Worm (Caenorhabditis elegans) whole organism, young adult: Measurements from ENCODE around the gene C14B9.3.

ENCODE experiments used
- B0035.1 ChIP-seq: sonication (generic microtip); optimal IDR thresholded peaks from 2 replicates; lab custom pipeline; 2016; ENCODE audit warnings: missing genetic modification characterization, mild to moderate bottlenecking, missing compliant biosample characterization, missing genotype, missing genetic modification reagents
- B0336.3 ChIP-seq: fragments of 200-800 bp; sonication (Bioruptor generic); IDR thresholded peaks from 2 replicates; pipeline ENCODE4 v1.3.6; 2022; ENCODE audit warnings: missing genetic modification characterization, missing compliant biosample characterization
- C17E4.6 ChIP-seq: fragments of 200-800 bp; sonication (Bioruptor generic); IDR thresholded peaks from 2 replicates; pipeline ENCODE4 v1.3.6; 2022; ENCODE audit warnings: missing genetic modification reagents, missing genetic modification characterization, missing compliant biosample characterization
- D2030.7 ChIP-seq: fragments of 200-800 bp; sonication (Bioruptor generic); IDR thresholded peaks from 2 replicates; pipeline ENCODE4 v1.3.6; 2022; ENCODE audit warnings: missing genetic modification reagents, missing genetic modification characterization, missing compliant biosample characterization
- F22D6.2 ChIP-seq: sonication (generic microtip); optimal IDR thresholded peaks from 2 replicates; lab custom pipeline; 2016; ENCODE audit warnings: mild to moderate bottlenecking, missing genetic modification characterization, missing compliant biosample characterization
- F33H1.4 ChIP-seq: fragments of 200-800 bp; sonication (Bioruptor generic); IDR thresholded peaks from 2 replicates; pipeline ENCODE4 v1.3.6; 2022; ENCODE audit warnings: missing genetic modification reagents, missing genetic modification characterization, missing compliant biosample characterization
- F37B4.10 ChIP-seq: fragments of 200-800 bp; sonication (Bioruptor generic); IDR thresholded peaks from 2 replicates; pipeline ENCODE4 v1.3.6; 2022; ENCODE audit warnings: missing genetic modification characterization, missing compliant biosample characterization
- F39B2.1 ChIP-seq: fragments of 200-800 bp; sonication (Bioruptor generic); IDR thresholded peaks from 2 replicates; pipeline ENCODE4 v1.3.6; 2022; ENCODE audit warnings: missing genetic modification reagents, missing genetic modification characterization, missing compliant biosample characterization
- F57A8.1 ChIP-seq: fragments of 200-800 bp; sonication (Bioruptor generic); optimal IDR thresholded peaks from 2 replicates; lab custom pipeline; 2018; ENCODE audit warnings: mild to moderate bottlenecking, missing genetic modification characterization, moderate library complexity, missing compliant biosample characterization
- F57C9.4 ChIP-seq: sonication (generic microtip); optimal IDR thresholded peaks from 2 replicates; lab custom pipeline; 2017; ENCODE audit warnings: mild to moderate bottlenecking, missing genetic modification characterization, missing compliant biosample characterization
- K11D2.4 ChIP-seq: fragments of 200-800 bp; sonication (Bioruptor generic); IDR thresholded peaks from 2 replicates; pipeline ENCODE4 v1.3.6; 2022; ENCODE audit warnings: missing genetic modification reagents, missing genetic modification characterization, missing compliant biosample characterization
- T07F8.4 ChIP-seq: sonication (generic microtip); optimal IDR thresholded peaks from 2 replicates; lab custom pipeline; 2016; ENCODE audit warnings: mild to moderate bottlenecking, missing genetic modification characterization, moderate library complexity, missing compliant biosample characterization
- T26A5.8 ChIP-seq: sonication (generic microtip); optimal IDR thresholded peaks from 2 replicates; lab custom pipeline; 2016; ENCODE audit warnings: missing genetic modification characterization, missing compliant biosample characterization
- Y79H2A.3 ChIP-seq: fragments of 200-800 bp; sonication (Bioruptor generic); conservative IDR thresholded peaks from 2 replicates; pipeline ENCODE4 v1.3.6; 2022; ENCODE audit warnings: missing genetic modification reagents, missing genetic modification characterization, missing compliant biosample characterization
- Y95B8A.8 ChIP-seq: fragments of 200-800 bp; sonication (Bioruptor generic); IDR thresholded peaks from 2 replicates; pipeline ENCODE4 v1.3.6; 2022; ENCODE audit warnings: missing genetic modification reagents, missing genetic modification characterization, missing compliant biosample characterization
- ama-1 ChIP-seq, 3 experiments: fragments of 150-350 bp in 1 of 3; sonication (generic microtip) in 2 of 3; optimal IDR thresholded peaks; 2 replicates each; lab custom pipeline; 2014 to 2018; ENCODE audit warnings: missing biosample characterization in 2 of 3, missing genetic modification characterization in 2 of 3, missing genetic modification reagents in 2 of 3
- attf-6 ChIP-seq: fragments of 200-800 bp; sonication (Bioruptor generic); IDR thresholded peaks from 2 replicates; pipeline ENCODE4 v1.3.6; 2022; ENCODE audit warnings: missing genetic modification reagents, missing genetic modification characterization, missing compliant biosample characterization
- bed-1 ChIP-seq: fragments of 200-800 bp; sonication (Bioruptor generic); IDR thresholded peaks from 2 replicates; pipeline ENCODE4 v1.3.6; 2022; ENCODE audit warnings: missing genetic modification reagents, missing genetic modification characterization, missing compliant biosample characterization
- ceh-40 ChIP-seq: fragments of 200-800 bp; sonication (Bioruptor generic); IDR thresholded peaks from 2 replicates; pipeline ENCODE4 v1.3.6; 2022; ENCODE audit warnings: missing genetic modification characterization, missing compliant biosample characterization
- ceh-91 ChIP-seq: fragments of 200-800 bp; sonication (Bioruptor generic); IDR thresholded peaks from 2 replicates; pipeline ENCODE4 v1.3.6; 2022; ENCODE audit warnings: missing genetic modification reagents, missing genetic modification characterization, missing compliant biosample characterization
- dpl-1 ChIP-seq: fragments of 150-350 bp; optimal IDR thresholded peaks from 2 replicates; lab custom pipeline; 2014; ENCODE audit warnings: missing biosample characterization, missing genetic modification reagents, missing genetic modification characterization
- efl-1 ChIP-seq: fragments of 150-350 bp; optimal IDR thresholded peaks from 2 replicates; lab custom pipeline; 2014; ENCODE audit warnings: missing biosample characterization, missing genetic modification reagents, missing genetic modification characterization
- ekl-4 ChIP-seq: fragments of 200-800 bp; sonication (Bioruptor generic); IDR thresholded peaks from 2 replicates; pipeline ENCODE4 v1.3.6; 2022; ENCODE audit warnings: missing genetic modification reagents, missing genetic modification characterization, missing compliant biosample characterization
- ets-4 ChIP-seq: fragments of 200-800 bp; sonication (Bioruptor generic); optimal IDR thresholded peaks from 2 replicates; lab custom pipeline; 2018; ENCODE audit warnings: mild to moderate bottlenecking, missing genetic modification characterization, missing compliant biosample characterization
- fkh-3 ChIP-seq: sonication (generic microtip); optimal IDR thresholded peaks from 2 replicates; lab custom pipeline; 2016; ENCODE audit warnings: mild to moderate bottlenecking, missing genetic modification characterization, missing compliant biosample characterization
- him-1 ChIP-seq: sonication (generic microtip); optimal IDR thresholded peaks from 2 replicates; lab custom pipeline; 2016; ENCODE audit warnings: missing genotype, missing genetic modification reagents, missing genetic modification characterization, missing compliant biosample characterization
- hmg-1.2 ChIP-seq: fragments of 200-800 bp; sonication (Bioruptor generic); IDR thresholded peaks from 2 replicates; pipeline ENCODE4 v1.3.6; 2022; ENCODE audit warnings: missing genetic modification reagents, missing genetic modification characterization, missing compliant biosample characterization
- lin-54 ChIP-seq: fragments of 200-800 bp; sonication (Bioruptor generic); optimal IDR thresholded peaks from 2 replicates; lab custom pipeline; 2018; ENCODE audit warnings: mild to moderate bottlenecking, missing genetic modification characterization, missing compliant biosample characterization
- lir-1 ChIP-seq: fragments of 200-800 bp; sonication (Bioruptor generic); conservative IDR thresholded peaks from 2 replicates; pipeline ENCODE4 v1.3.6; 2022; ENCODE audit warnings: missing genetic modification reagents, missing genetic modification characterization, missing compliant biosample characterization
- lsl-1 ChIP-seq: fragments of 200-800 bp; sonication (Bioruptor generic); optimal IDR thresholded peaks from 2 replicates; lab custom pipeline; 2018; ENCODE audit warnings: mild to moderate bottlenecking, missing genetic modification characterization, moderate library complexity, missing compliant biosample characterization
- madf-3 ChIP-seq: fragments of 200-800 bp; sonication (Bioruptor generic); IDR thresholded peaks from 2 replicates; pipeline ENCODE4 v1.3.6; 2022; ENCODE audit warnings: missing genetic modification reagents, missing genetic modification characterization, missing compliant biosample characterization
- madf-6 ChIP-seq: fragments of 200-800 bp; sonication (Bioruptor generic); IDR thresholded peaks from 2 replicates; pipeline ENCODE4 v1.3.6; 2022; ENCODE audit warnings: missing genetic modification reagents, missing genetic modification characterization, missing compliant biosample characterization
- nhr-179 ChIP-seq: sonication (generic microtip); optimal IDR thresholded peaks from 2 replicates; lab custom pipeline; 2016; ENCODE audit warnings: mild to moderate bottlenecking, missing genetic modification characterization, missing compliant biosample characterization
- nhr-27 ChIP-seq: fragments of 200-800 bp; sonication (Bioruptor generic); optimal IDR thresholded peaks from 2 replicates; lab custom pipeline; 2018; ENCODE audit warnings: mild to moderate bottlenecking, missing genetic modification characterization, moderate library complexity, missing compliant biosample characterization
- sea-2 ChIP-seq: fragments of 200-800 bp; sonication (Bioruptor generic); IDR thresholded peaks from 2 replicates; pipeline ENCODE4 v1.3.6; 2022; ENCODE audit warnings: missing genetic modification characterization, missing compliant biosample characterization
- snpc-4 ChIP-seq, 5 experiments: fragments of 150-350 bp in 1 of 5; sonication (generic microtip) in 4 of 5; optimal IDR thresholded peaks; 2 replicates each; lab custom pipeline; 2014 to 2018; ENCODE audit warnings: missing genetic modification characterization in 5 of 5, missing biosample characterization in 3 of 5, antibody characterized with exemption in 2 of 5, mild to moderate bottlenecking in 2 of 5, missing compliant biosample characterization in 2 of 5, missing genotype in 2 of 5, moderate library complexity in 2 of 5, missing genetic modification reagents in 1 of 5
- sptf-2 ChIP-seq: fragments of 200-800 bp; sonication (Bioruptor generic); optimal IDR thresholded peaks from 2 replicates; lab custom pipeline; 2018; ENCODE audit warnings: mild to moderate bottlenecking, missing genetic modification characterization, missing compliant biosample characterization
- tbp1 ChIP-seq: fragments of 200-800 bp; sonication (Bioruptor generic); optimal IDR thresholded peaks from 2 replicates; lab custom pipeline; 2018; ENCODE audit warnings: mild to moderate bottlenecking, missing genetic modification characterization, missing compliant biosample characterization
- tbx-9 ChIP-seq: sonication (generic microtip); optimal IDR thresholded peaks from 2 replicates; lab custom pipeline; 2016; ENCODE audit warnings: borderline replicate concordance, missing genetic modification characterization, inconsistent platforms, missing compliant biosample characterization
- unc-62 ChIP-seq: fragments of 150-350 bp; optimal IDR thresholded peaks from 2 replicates; lab custom pipeline; 2014; ENCODE audit warnings: missing biosample characterization, missing genetic modification reagents, missing genetic modification characterization
- xnd-1 ChIP-seq: sonication (generic microtip); optimal IDR thresholded peaks from 2 replicates; lab custom pipeline; 2016; ENCODE audit warnings: missing genotype, missing genetic modification reagents, missing genetic modification characterization, missing compliant biosample characterization
- zfh-2 ChIP-seq: fragments of 200-800 bp; sonication (Bioruptor generic); conservative IDR thresholded peaks from 2 replicates; pipeline ENCODE4 v1.3.6; 2022; ENCODE audit warnings: missing genetic modification reagents, missing genetic modification characterization, missing compliant biosample characterization
- ztf-3 ChIP-seq: fragments of 200-800 bp; sonication (Bioruptor generic); optimal IDR thresholded peaks from 2 replicates; lab custom pipeline; 2018; ENCODE audit warnings: mild to moderate bottlenecking, missing genetic modification characterization, missing compliant biosample characterization
- ztf-6 ChIP-seq: fragments of 200-800 bp; sonication (Bioruptor generic); IDR thresholded peaks from 2 replicates; pipeline ENCODE4 v1.3.6; 2022; ENCODE audit warnings: missing genetic modification reagents, missing genetic modification characterization, missing compliant biosample characterization

The C14B9.3 gene

DNA sequence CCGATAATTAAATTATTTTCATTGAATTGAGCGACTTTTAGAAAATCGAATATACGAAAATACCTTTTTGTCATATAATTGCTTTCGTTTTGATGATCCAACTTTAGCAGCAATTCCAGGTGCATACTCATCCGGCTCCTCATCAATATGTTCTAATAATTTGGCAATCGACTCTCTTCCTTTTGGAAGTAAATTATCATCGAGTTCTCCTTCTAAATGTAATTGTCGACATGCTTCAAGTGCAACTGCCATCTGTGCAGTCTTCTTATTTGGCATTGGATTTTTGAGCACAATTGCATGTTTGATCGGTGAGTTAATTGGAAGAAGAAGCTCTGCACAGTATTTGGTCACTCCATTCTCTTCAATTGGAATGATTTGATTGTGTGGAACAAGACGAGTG is 31.4 kb upstream of the C14B9.3 start (continued):
- no peak for TF ChIP-seq ceh-40 (GFP tag; lab: Robert Waterston, UW)
- no peak for TF ChIP-seq F57A8.1 (GFP tag; lab: Kevin White, UChicago)

DNA sequence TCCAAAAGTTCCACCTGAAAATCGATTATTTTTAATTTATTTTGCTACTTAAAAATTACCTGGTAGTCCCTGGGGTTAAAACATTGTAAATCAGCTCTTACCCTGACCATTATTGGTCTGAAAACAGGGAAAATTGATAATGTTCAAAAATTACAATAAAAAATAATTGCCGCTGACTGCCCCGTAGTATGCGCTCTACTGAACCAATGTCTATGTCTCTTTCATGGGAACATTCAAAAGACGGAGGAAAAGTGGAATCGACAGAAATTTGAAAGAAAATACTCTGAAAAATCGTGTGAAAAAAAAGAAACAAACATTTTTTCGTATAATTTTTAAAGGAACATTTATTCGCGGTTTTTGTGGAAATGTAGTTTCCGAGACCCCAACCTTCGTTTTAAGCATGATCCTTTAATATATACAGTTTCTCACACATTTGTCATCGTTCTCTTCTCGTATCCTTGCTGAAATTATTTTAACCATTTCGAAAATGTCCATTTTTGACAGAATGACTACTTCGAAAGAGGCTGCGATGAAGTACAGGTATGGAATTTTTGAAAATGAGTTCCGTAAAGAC is 28.3 kb upstream of the C14B9.3 start, which contains the start of the genes dcr-1 and apc-2:
Gene dcr-1 (minus strand): TSS at position 117 of the 574 bp plus-strand sequence.
Gene apc-2 (plus strand): TSS at position 465 of the 574 bp plus-strand sequence.
- TF ChIP-seq dpl-1 (GFP tag; lab: Kevin White, UChicago) (peak; percentile 36), F33H1.4 (GFP tag; lab: Robert Waterston, UW) (peak; percentile 63), Y79H2A.3 (GFP tag; lab: Robert Waterston, UW) (no peak), F57A8.1 (GFP tag; lab: Kevin White, UChicago) (no peak), tbx-9 (no peak), F37B4.10 (GFP tag; lab: Robert Waterston, UW) (no peak), K11D2.4 (GFP tag; lab: Robert Waterston, UW) (no peak), madf-6 (GFP tag; lab: Robert Waterston, UW) (0 out of 2 replicates have a peak, but pooled peaks have one; percentile 35), lsl-1 (peak; percentile 68), D2030.7 (peak; percentile 32; the same call in 1 of the 2 replicates), efl-1 (GFP tag; lab: Kevin White, UChicago) (peak; percentile 67)

DNA sequence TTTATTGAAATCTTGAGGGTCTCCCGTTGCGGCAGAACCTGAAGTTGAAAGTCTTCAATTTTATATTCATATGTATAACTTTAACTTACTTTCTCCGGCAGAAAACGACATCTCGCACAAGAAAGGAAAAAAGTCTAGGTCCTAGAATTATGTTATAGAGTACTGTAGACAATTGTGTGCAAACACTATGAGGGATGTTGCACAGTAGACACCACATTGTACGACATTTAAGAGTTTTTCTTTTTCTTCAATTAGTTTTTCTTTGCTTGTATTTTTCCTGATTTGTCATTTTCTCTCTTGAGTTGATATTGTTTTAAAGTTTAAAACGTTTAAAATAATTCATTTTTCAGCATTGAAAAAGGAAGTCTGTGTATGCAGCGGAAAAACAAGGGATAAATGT is 23.2 kb upstream of the C14B9.3 start, which contains the start of the genes K06H7.7 and grp-1:
Gene K06H7.7 (minus strand): TSS at position 121 of the 400 bp plus-strand sequence.
Gene grp-1 (plus strand): TSS at position 351 of the 400 bp plus-strand sequence.
- no peak for TF ChIP-seq ets-4 (GFP tag; lab: Kevin White, UChicago)
- TF ChIP-seq T26A5.8 (tag; lab: Kevin White, UChicago): no peak
- TF ChIP-seq snpc-4 (GFP tag; optimal IDR thresholded peaks at IDR 0.05; lab: Kevin White, UChicago): no peak
- TF ChIP-seq snpc-4 (tag; optimal IDR thresholded peaks at IDR 0.05; lab: Kevin White, UChicago): no peak
- TF ChIP-seq B0035.1 (tag; lab: Kevin White, UChicago): no peak
- no peak for TF ChIP-seq C17E4.6
- TF ChIP-seq ekl-4 (GFP tag; lab: Robert Waterston, UW): no peak
- no peak for TF ChIP-seq ztf-3 (GFP tag; lab: Kevin White, UChicago)
- TF ChIP-seq xnd-1 (tag; lab: Kevin White, UChicago): no peak
- TF ChIP-seq K11D2.4 (GFP tag; lab: Robert Waterston, UW): no peak
- TF ChIP-seq zfh-2 (GFP tag; lab: Robert Waterston, UW): no peak
- no peak for TF ChIP-seq attf-6
- TF ChIP-seq nhr-179: no peak
- TF ChIP-seq nhr-27 (tag; lab: Kevin White, UChicago): no peak
- TF ChIP-seq ztf-6 (GFP tag; lab: Robert Waterston, UW): no peak
- no peak for TF ChIP-seq madf-3
- peak; percentile 1 for TF ChIP-seq tbp1 (GFP tag; lab: Kevin White, UChicago)
- TF ChIP-seq hmg-1.2 (GFP tag; lab: Robert Waterston, UW): peak; percentile 27; the same call in 1 of the 2 replicates
- no peak for TF ChIP-seq fkh-3 (tag; lab: Kevin White, UChicago)
- 0 out of 2 replicates have a peak, but pooled peaks have one; percentile 26 for TF ChIP-seq F33H1.4 (GFP tag; lab: Robert Waterston, UW)
- no peak for TF ChIP-seq sea-2 (GFP tag; lab: Robert Waterston, UW)
- no peak for TF ChIP-seq sptf-2 (GFP tag; lab: Kevin White, UChicago)
- TF ChIP-seq Y95B8A.8: no peak
- no peak for TF ChIP-seq him-1
- TF ChIP-seq lsl-1: peak; percentile 77
- no peak for TF ChIP-seq ceh-91 (GFP tag; lab: Robert Waterston, UW)
- no peak for TF ChIP-seq bed-1 (GFP tag; lab: Robert Waterston, UW)
- TF ChIP-seq F57C9.4 (tag; lab: Kevin White, UChicago): no peak
- no peak for TF ChIP-seq F22D6.2 (tag; lab: Kevin White, UChicago)
- TF ChIP-seq lir-1 (GFP tag; lab: Robert Waterston, UW): no peak
- TF ChIP-seq F39B2.1 (GFP tag; lab: Robert Waterston, UW): no peak
- TF ChIP-seq ama-1 (optimal IDR thresholded peaks at IDR 0.05; lab: Kevin White, UChicago): no peak
- no peak for TF ChIP-seq ama-1 (GFP tag; optimal IDR thresholded peaks at IDR 0.05; lab: Kevin White, UChicago)
- no peak for TF ChIP-seq unc-62 (GFP tag; lab: Kevin White, UChicago)
- no peak for TF ChIP-seq lin-54 (GFP tag; lab: Kevin White, UChicago)
- no peak for TF ChIP-seq T07F8.4 (tag; lab: Kevin White, UChicago)
- no peak for TF ChIP-seq B0336.3 (GFP tag; lab: Robert Waterston, UW)
